Fruit fly (Drosophila melanogaster) whole organism, embryonic: ENCODE measurements around the gene CG11912.

Source experiments
- CG10565 ChIP-seq: fragments of 200-800 bp; sonication (Bioruptor generic); optimal IDR thresholded peaks from 3 replicates; lab custom pipeline; 2016; ENCODE audit warnings: missing biosample characterization, mild to moderate bottlenecking, missing genetic modification characterization
- CG11085 ChIP-seq: fragments of 200-800 bp; sonication (Bioruptor generic); IDR thresholded peaks from 2 replicates; pipeline ENCODE4 v1.3.6; 2022; ENCODE audit warnings: missing biosample characterization, missing genetic modification characterization
- CG11504 ChIP-seq: fragments of 200-800 bp; sonication (Bioruptor generic); optimal IDR thresholded peaks from 3 replicates; lab custom pipeline; 2019; ENCODE audit warnings: missing biosample characterization, mild to moderate bottlenecking, missing genetic modification characterization, moderate library complexity
- CG12219 ChIP-seq: fragments of 200-800 bp; sonication (Bioruptor generic); optimal IDR thresholded peaks from 3 replicates; lab custom pipeline; 2018; ENCODE audit warnings: missing biosample characterization, mild to moderate bottlenecking, missing genetic modification characterization
- CG1603 ChIP-seq: fragments of 200-800 bp; sonication (Bioruptor generic); optimal IDR thresholded peaks from 2 replicates; lab custom pipeline; 2019; ENCODE audit warnings: missing biosample characterization, mild to moderate bottlenecking, missing genetic modification characterization, moderate library complexity
- CG16813 ChIP-seq: fragments of 200-800 bp; sonication (Bioruptor generic); IDR thresholded peaks from 3 replicates; pipeline ENCODE4 v1.3.6; 2022; ENCODE audit warnings: missing biosample characterization, missing genetic modification characterization; ENCODE audit not compliant: partially characterized antibody
- CG16815 ChIP-seq: fragments of 200-800 bp; sonication (Bioruptor generic); optimal IDR thresholded peaks from 3 replicates; lab custom pipeline; 2017; ENCODE audit warnings: missing biosample characterization, mild to moderate bottlenecking, missing genetic modification characterization
- CG17361 ChIP-seq: fragments of 200-800 bp; sonication (Bioruptor generic); IDR thresholded peaks from 3 replicates; pipeline ENCODE4 v1.3.6; 2022; ENCODE audit warnings: missing biosample characterization, missing genetic modification characterization
- CG2678 ChIP-seq: fragments of 200-800 bp; sonication (Bioruptor generic); optimal IDR thresholded peaks from 3 replicates; lab custom pipeline; 2019; ENCODE audit warnings: missing biosample characterization, mild to moderate bottlenecking, missing genetic modification characterization, moderate library complexity
- CG2712 ChIP-seq: fragments of 200-800 bp; optimal IDR thresholded peaks from 3 replicates; lab custom pipeline; 2019; ENCODE audit warnings: missing biosample characterization, mild to moderate bottlenecking, missing genetic modification characterization, moderate library complexity
- CG32532 ChIP-seq: fragments of 200-800 bp; sonication (Bioruptor generic); IDR thresholded peaks from 2 replicates; pipeline ENCODE4 v1.3.6; 2022; ENCODE audit warnings: missing biosample characterization, missing genetic modification characterization
- CG32772 ChIP-seq: fragments of 200-800 bp; sonication (Bioruptor generic); IDR thresholded peaks from 2 replicates; pipeline ENCODE4 v1.3.6; 2022; ENCODE audit warnings: missing biosample characterization, missing genetic modification characterization
- CG6272 ChIP-seq: fragments of 200-800 bp; sonication (Bioruptor generic); IDR thresholded peaks from 2 replicates; pipeline ENCODE4 v1.3.6; 2022; ENCODE audit warnings: missing biosample characterization, missing genetic modification characterization
- CG7786 ChIP-seq: fragments of 200-800 bp; sonication (Bioruptor generic); optimal IDR thresholded peaks from 2 replicates; lab custom pipeline; 2016; ENCODE audit warnings: missing biosample characterization, missing genetic modification characterization
- CG7839 ChIP-seq: fragments of 200-800 bp; sonication (Bioruptor generic); optimal IDR thresholded peaks from 3 replicates; lab custom pipeline; 2018; ENCODE audit warnings: missing biosample characterization, mild to moderate bottlenecking, missing genetic modification characterization, moderate library complexity
- CG8290 ChIP-seq, 3 experiments: fragments of 200-800 bp; sonication (Bioruptor generic); optimal IDR thresholded peaks; 2 replicates each; lab custom pipeline; 2016 to 2019; ENCODE audit warnings: missing biosample characterization in 3 of 3, missing genetic modification characterization in 3 of 3, mild to moderate bottlenecking in 2 of 3, moderate library complexity in 1 of 3
- CG9609 ChIP-seq: fragments of 200-800 bp; sonication (Bioruptor generic); optimal IDR thresholded peaks from 3 replicates; lab custom pipeline; 2016; ENCODE audit warnings: missing biosample characterization, missing genetic modification characterization
- CG9932 ChIP-seq: fragments of 200-800 bp; sonication (Bioruptor generic); IDR thresholded peaks from 2 replicates; pipeline ENCODE4 v1.3.6; 2022; ENCODE audit warnings: missing biosample characterization, missing genetic modification characterization
- CoRest ChIP-seq: fragments of 200-800 bp; sonication (Bioruptor generic); optimal IDR thresholded peaks from 3 replicates; lab custom pipeline; 2018; ENCODE audit warnings: missing biosample characterization, mild to moderate bottlenecking, missing genetic modification characterization, moderate library complexity
- D19B ChIP-seq: fragments of 200-800 bp; sonication (Bioruptor generic); optimal IDR thresholded peaks from 2 replicates; lab custom pipeline; 2017; ENCODE audit warnings: missing biosample characterization, mild to moderate bottlenecking, missing genetic modification characterization
- Dek ChIP-seq: fragments of 200-800 bp; sonication (Bioruptor generic); optimal IDR thresholded peaks from 3 replicates; lab custom pipeline; 2019; ENCODE audit warnings: missing biosample characterization, mild to moderate bottlenecking, missing genetic modification characterization, moderate library complexity
- Dip3 ChIP-seq: fragments of 200-800 bp; sonication (Bioruptor generic); optimal IDR thresholded peaks from 3 replicates; lab custom pipeline; 2016; ENCODE audit warnings: missing biosample characterization, missing genetic modification characterization
- Dll ChIP-seq: fragments of 200-800 bp; sonication (Bioruptor generic); IDR thresholded peaks from 4 replicates; pipeline ENCODE4 v1.3.6; 2022; ENCODE audit warnings: missing biosample characterization, missing genetic modification characterization; ENCODE audit not compliant: partially characterized antibody
- Ets65A ChIP-seq: fragments of 200-800 bp; sonication (Bioruptor generic); peaks from one replicate; lab custom pipeline; 2016; ENCODE audit warnings: missing biosample characterization, missing genetic modification characterization
- HLH3B ChIP-seq: fragments of 200-800 bp; sonication (Bioruptor generic); IDR thresholded peaks from 2 replicates; pipeline ENCODE4 v1.3.6; 2022; ENCODE audit warnings: missing biosample characterization, missing genetic modification characterization
- HLH54F ChIP-seq: fragments of 200-800 bp; sonication (Bioruptor generic); optimal IDR thresholded peaks from 3 replicates; lab custom pipeline; 2016; ENCODE audit warnings: missing biosample characterization, missing genetic modification characterization
- Hr51 ChIP-seq, 2 experiments: fragments of 200-800 bp; sonication (Bioruptor generic); optimal IDR thresholded peaks; 2 replicates in 1 of 2; 3 replicates in 1 of 2; lab custom pipeline; 2016 to 2018; ENCODE audit warnings: missing biosample characterization in 2 of 2, missing genetic modification characterization in 2 of 2, mild to moderate bottlenecking in 1 of 2, moderate library complexity in 1 of 2
- MBD-R2 ChIP-seq: fragments of 200-800 bp; sonication (Bioruptor generic); IDR thresholded peaks from 2 replicates; pipeline ENCODE4 v1.3.6; 2022; ENCODE audit warnings: missing biosample characterization, missing genetic modification characterization
- Med ChIP-seq: fragments of 200-800 bp; sonication (Bioruptor generic); peaks from one replicate; lab custom pipeline; 2016; ENCODE audit warnings: missing biosample characterization, missing genetic modification characterization, mild to moderate bottlenecking, inconsistent platforms, moderate library complexity
- NK7.1 ChIP-seq: fragments of 200-800 bp; sonication (Bioruptor generic); optimal IDR thresholded peaks from 3 replicates; lab custom pipeline; 2016; ENCODE audit warnings: missing biosample characterization, missing genetic modification characterization
- Oli ChIP-seq: fragments of 200-800 bp; sonication (Bioruptor generic); optimal IDR thresholded peaks from 2 replicates; lab custom pipeline; 2018; ENCODE audit warnings: missing biosample characterization, mild to moderate bottlenecking, missing genetic modification characterization, moderate library complexity
- PHDP ChIP-seq: fragments of 200-800 bp; sonication (Bioruptor generic); optimal IDR thresholded peaks from 3 replicates; lab custom pipeline; 2018; ENCODE audit warnings: missing biosample characterization, mild to moderate bottlenecking, missing genetic modification characterization, moderate library complexity
- Pdp1 ChIP-seq, 2 experiments: fragments of 200-800 bp; sonication (Bioruptor generic); optimal IDR thresholded peaks; 3 replicates each; lab custom pipeline; 2016; ENCODE audit warnings: missing biosample characterization in 2 of 2, missing genetic modification characterization in 2 of 2, mild to moderate bottlenecking in 1 of 2, moderate library complexity in 1 of 2
- Sox102F ChIP-seq: fragments of 200-800 bp; sonication (Bioruptor generic); optimal IDR thresholded peaks from 2 replicates; lab custom pipeline; 2018; ENCODE audit warnings: missing biosample characterization, mild to moderate bottlenecking, missing genetic modification characterization, moderate library complexity
- Stat92E ChIP-seq, 3 experiments: fragments of >200 bp in 2 of 3; fragments of 200-800 bp in 1 of 3; sonication (Bioruptor generic) in 1 of 3; optimal IDR thresholded peaks; 2 replicates each; lab custom pipeline; 2017 to 2019; ENCODE audit warnings: missing biosample characterization in 3 of 3, missing genetic modification characterization in 3 of 3, mild to moderate bottlenecking in 1 of 3, moderate library complexity in 1 of 3
- dmrt99B ChIP-seq: fragments of 200-800 bp; sonication (Bioruptor generic); optimal IDR thresholded peaks from 2 replicates; lab custom pipeline; 2018; ENCODE audit warnings: missing biosample characterization, mild to moderate bottlenecking, missing genetic modification characterization, moderate library complexity
- dysf ChIP-seq: fragments of 200-800 bp; sonication (Bioruptor generic); IDR thresholded peaks from 3 replicates; pipeline ENCODE4 v1.3.6; 2022; ENCODE audit warnings: missing biosample characterization, missing genetic modification characterization
- eve ChIP-seq, 2 experiments: fragments of >200 bp; optimal IDR thresholded peaks; 2 replicates each; lab custom pipeline; 2017; ENCODE audit warnings: missing biosample characterization in 2 of 2, missing genetic modification characterization in 2 of 2
- ewg ChIP-seq: fragments of 200-800 bp; sonication (Bioruptor generic); optimal IDR thresholded peaks from 3 replicates; lab custom pipeline; 2017; ENCODE audit warnings: mild to moderate bottlenecking, missing biosample characterization, missing genetic modification reagents, missing genetic modification characterization
- gem ChIP-seq: fragments of 200-800 bp; sonication (Bioruptor generic); optimal IDR thresholded peaks from 2 replicates; lab custom pipeline; 2019; ENCODE audit warnings: missing biosample characterization, mild to moderate bottlenecking, missing genetic modification characterization, moderate library complexity
- gro ChIP-seq: fragments of 200-800 bp; sonication (Bioruptor generic); optimal IDR thresholded peaks from 2 replicates; lab custom pipeline; 2016; ENCODE audit warnings: missing biosample characterization, missing genetic modification characterization
- hth ChIP-seq: fragments of >200 bp; optimal IDR thresholded peaks from 2 replicates; lab custom pipeline; 2017; ENCODE audit warnings: inconsistent platforms
- kah ChIP-seq: fragments of 200-800 bp; sonication (Bioruptor generic); optimal IDR thresholded peaks from 2 replicates; lab custom pipeline; 2018; ENCODE audit warnings: missing biosample characterization, mild to moderate bottlenecking, missing genetic modification characterization
- knrl ChIP-seq: fragments of 200-800 bp; sonication (Bioruptor generic); IDR thresholded peaks from 3 replicates; pipeline ENCODE4 v1.3.6; 2022; ENCODE audit warnings: missing biosample characterization, missing genetic modification characterization; ENCODE audit not compliant: partially characterized antibody
- lmd ChIP-seq: fragments of 200-800 bp; sonication (Bioruptor generic); IDR thresholded peaks from 2 replicates; pipeline ENCODE4 v1.3.6; 2022; ENCODE audit warnings: missing biosample characterization, missing genetic modification characterization
- ranshi ChIP-seq: fragments of 200-800 bp; sonication (Bioruptor generic); IDR thresholded peaks from 2 replicates; pipeline ENCODE4 v1.3.6; 2022; ENCODE audit warnings: missing biosample characterization, missing genetic modification characterization
- sisA ChIP-seq: fragments of 200-800 bp; sonication (Bioruptor generic); IDR thresholded peaks from 2 replicates; pipeline ENCODE4 v1.3.6; 2022; ENCODE audit warnings: missing biosample characterization, missing genetic modification characterization
- vvl ChIP-seq: fragments of 200-800 bp; sonication (Bioruptor generic); IDR thresholded peaks from 2 replicates; pipeline ENCODE4 v1.3.6; 2022; ENCODE audit warnings: missing biosample characterization, missing genetic modification characterization
- zf30C ChIP-seq: fragments of 200-800 bp; sonication (Bioruptor generic); optimal IDR thresholded peaks from 3 replicates; lab custom pipeline; 2018; ENCODE audit warnings: missing biosample characterization, mild to moderate bottlenecking, missing genetic modification characterization

CG11912 gene

DNA sequence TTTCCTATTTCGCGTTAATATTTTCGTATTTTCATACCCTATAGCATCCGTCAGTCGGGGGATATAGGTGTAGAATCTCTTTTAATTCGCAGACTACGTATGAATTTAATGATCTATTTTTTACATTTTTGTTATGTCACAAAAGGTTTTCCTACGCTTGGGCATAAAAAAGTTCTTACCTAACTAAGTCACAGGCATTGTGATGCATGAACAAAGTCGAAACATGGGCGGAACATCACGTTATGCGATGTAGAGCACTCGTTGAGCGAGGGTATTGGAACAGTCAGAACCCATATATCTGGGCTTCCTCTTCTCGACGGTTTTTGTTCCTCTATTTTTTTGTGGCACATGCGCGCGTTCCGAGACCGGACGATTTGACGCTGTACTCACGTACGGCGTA, 9.9 kb downstream of the CG11912 start:
- TF ChIP-seq CG7839, result peak; percentile 33
- peak; percentile 8 for TF ChIP-seq CG9609
- no peak for TF ChIP-seq knrl (GFP tag; lab: Robert Waterston, UW)
- peak; percentile 38 for TF ChIP-seq gem
- TF ChIP-seq CG10565 (GFP tag; lab: Kevin White, UChicago), result no peak
- peak; percentile 18 for TF ChIP-seq dmrt99B (tag; lab: Kevin White, UChicago)
- TF ChIP-seq PHDP, result peak; percentile 30
- no peak for TF ChIP-seq ranshi
- no peak for TF ChIP-seq zf30C (GFP tag; lab: Kevin White, UChicago)
- TF ChIP-seq Dip3 (GFP tag; lab: Kevin White, UChicago), result peak; percentile 16
- TF ChIP-seq kah (GFP tag; lab: Kevin White, UChicago), result no peak
- no peak for TF ChIP-seq CG11085 (GFP tag; lab: Robert Waterston, UW)
- TF ChIP-seq eve (GFP tag; optimal IDR thresholded peaks at IDR 0.05; lab: Kevin White, UChicago), result peak in 1 of 2 experiments; percentile 59
- peak; percentile 6 for TF ChIP-seq ewg (GFP tag; lab: Kevin White, UChicago)
- TF ChIP-seq CG16813 (GFP tag; lab: Robert Waterston, UW), result no peak
- no peak for TF ChIP-seq CG12219 (GFP tag; lab: Kevin White, UChicago)
- 0 out of 2 replicates have a peak, but pooled peaks have one; percentile 7 for TF ChIP-seq MBD-R2 (GFP tag; lab: Robert Waterston, UW)
- TF ChIP-seq CoRest (tag; lab: Kevin White, UChicago), result peak; percentile 7
- TF ChIP-seq Dek, result peak; percentile 30
- TF ChIP-seq lmd (GFP tag; lab: Robert Waterston, UW), result peak; percentile 54
- no peak for TF ChIP-seq HLH3B (GFP tag; lab: Robert Waterston, UW)
- peak in 1 of 2 experiments; percentile 14 for TF ChIP-seq Hr51 (GFP tag; optimal IDR thresholded peaks at IDR 0.05; lab: Kevin White, UChicago)
- no peak for TF ChIP-seq CG8290 (GFP tag; optimal IDR thresholded peaks at IDR 0.05; lab: Kevin White, UChicago)
- TF ChIP-seq CG8290 (tag; optimal IDR thresholded peaks at IDR 0.05; lab: Kevin White, UChicago), result peak in 1 of 2 experiments; percentile 4
- TF ChIP-seq CG32532, result 0 out of 2 replicates have a peak, but pooled peaks have one; percentile 14
- peak; percentile 12; the same call in 1 of the 2 replicates for TF ChIP-seq vvl (GFP tag; lab: Robert Waterston, UW)
- TF ChIP-seq gro (GFP tag; lab: Kevin White, UChicago), result peak; percentile 13
- no peak for TF ChIP-seq CG32772 (GFP tag; lab: Robert Waterston, UW)
- peak; percentile 2 for TF ChIP-seq CG16815 (GFP tag; lab: Kevin White, UChicago)
- TF ChIP-seq CG7786 (GFP tag; lab: Kevin White, UChicago), result peak; percentile 29
- TF ChIP-seq Dll, result no peak
- peak; percentile 89 for TF ChIP-seq D19B (GFP tag; lab: Kevin White, UChicago)
- peak; percentile 6 for TF ChIP-seq Oli (tag; lab: Kevin White, UChicago)
- TF ChIP-seq CG2678 (tag; lab: Kevin White, UChicago), result peak; percentile 38
- TF ChIP-seq HLH54F (GFP tag; lab: Kevin White, UChicago), result peak; percentile 18
- TF ChIP-seq CG6272 (GFP tag; lab: Robert Waterston, UW), result 0 out of 2 replicates have a peak, but pooled peaks have one; percentile 13
- TF ChIP-seq Stat92E (GFP tag; optimal IDR thresholded peaks at IDR 0.05; lab: Kevin White, UChicago), result no peak
- TF ChIP-seq CG9932, result peak; percentile 29; the same call in 1 of the 2 replicates
- peak; percentile 31 for TF ChIP-seq CG11504 (tag; lab: Kevin White, UChicago)
- TF ChIP-seq Pdp1 (GFP tag; optimal IDR thresholded peaks at IDR 0.05; lab: Kevin White, UChicago), result peak; percentile 1 to 22
- TF ChIP-seq NK7.1 (GFP tag; lab: Kevin White, UChicago), result no peak
- peak; percentile 35 for TF ChIP-seq Sox102F (GFP tag; lab: Kevin White, UChicago)
- TF ChIP-seq sisA (GFP tag; lab: Robert Waterston, UW), result peak; percentile 16; the same call in 1 of the 2 replicates
- peak; percentile 14 for TF ChIP-seq CG2712 (tag; lab: Kevin White, UChicago)
- 0 out of 3 replicates have a peak, but pooled peaks have one; percentile 12 for TF ChIP-seq CG17361 (GFP tag; lab: Robert Waterston, UW)
- TF ChIP-seq CG1603 (tag; lab: Kevin White, UChicago), result no peak
- no peak for TF ChIP-seq hth (lab: Kevin White, UChicago)
- TF ChIP-seq dysf (GFP tag; lab: Robert Waterston, UW), result peak; percentile 27; the same call in 2 of the 3 replicates
- peak; percentile 90 for TF ChIP-seq Ets65A
- peak; percentile 80 for TF ChIP-seq Med (GFP tag; lab: Kevin White, UChicago)
